Worm (Caenorhabditis elegans): ENCODE measurements around the gene fbxa-77.
A peak's percentile ranks its signal among the peaks of the same experiment; 100 is the strongest.
"Not testable (repeated sequence)": the region's sequence is repeated elsewhere in the genome, so short reads cannot be mapped to it uniquely, and the experiment has no call there.

The fbxa-77 gene

ce11 chrIII:1248335-1248734 lies 940 bp upstream of the fbxa-77 start:
- TF ChIP-seq nhr-85 (tag): peak; percentile 59
- TF ChIP-seq lin-15B (tag; optimal IDR thresholded peaks at IDR 0.05): no peak

- not testable (repeated sequence) for TF ChIP-seq ama-1 (optimal IDR thresholded peaks at IDR 0.05); ets-5 (GFP tag; IDR thresholded peaks at IDR 0.05); grh-1 (GFP tag; IDR thresholded peaks at IDR 0.05)
These were observed 7.2 kb downstream of the fbxa-77 start, which contains the start of gene fbxa-208 for ce11 chrIII:1256519-1256918. Gene fbxa-208, plus strand, starts transcription at chrIII:1256819.

- TF ChIP-seq swsn-7, tbx-2, egl-27 (tag; optimal IDR thresholded peaks at IDR 0.05): not testable (repeated sequence)
These were observed 9.1 kb downstream of the fbxa-77 start, which contains the start of gene fbxa-78 for ce11 chrIII:1258358-1258757. Gene fbxa-78, minus strand, starts transcription at chrIII:1258458.

ce11 chrIII:1263692-1264091 lies 14.4 kb downstream of the fbxa-77 start, which contains the start of gene srz-9:
Gene srz-9, plus strand, starts transcription at chrIII:1263992.
- TF ChIP-seq hlh-17 (GFP tag; optimal IDR thresholded peaks at IDR 0.05; ENCODE audit: borderline replicate concordance); nhr-47 (tag; optimal IDR thresholded peaks at IDR 0.05); egl-13 (tag; optimal IDR thresholded peaks at IDR 0.05): not testable (repeated sequence)

ce11 chrIII:1266799-1267198 lies 17.5 kb downstream of the fbxa-77 start, which contains the start of gene fbxa-151:
Gene fbxa-151, minus strand, starts transcription at chrIII:1266899.
- TF ChIP-seq C34B4.2 (tag; optimal IDR thresholded peaks at IDR 0.05); Y116A8C.19 (tag; optimal IDR thresholded peaks at IDR 0.05; ENCODE audit: borderline replicate concordance); zip-4 (GFP tag; optimal IDR thresholded peaks at IDR 0.05): not testable (repeated sequence)

ce11 chrIII:1269156-1269555 lies 19.9 kb downstream of the fbxa-77 start, which contains the start of gene fbxa-32:
Gene fbxa-32, minus strand, starts transcription at chrIII:1269256.
- peak; percentile 16 for TF ChIP-seq elt-2 (tag; optimal IDR thresholded peaks at IDR 0.05)
- no peak for TF ChIP-seq isw-1 (GFP tag; IDR thresholded peaks at IDR 0.05)

- no peak for TF ChIP-seq efl-1 (optimal IDR thresholded peaks at IDR 0.05)
- peak in 1 of 2 experiments; percentile 26 for TF ChIP-seq efl-1 (GFP tag; optimal IDR thresholded peaks at IDR 0.05 in 1 of 2)
- no peak for TF ChIP-seq nhr-76 (tag; optimal IDR thresholded peaks at IDR 0.05)
- no peak for TF ChIP-seq skn-1 (tag; optimal IDR thresholded peaks at IDR 0.05)
- peak; percentile 24 for TF ChIP-seq elt-2 (tag; optimal IDR thresholded peaks at IDR 0.05)
- TF ChIP-seq lin-35 (GFP tag; optimal IDR thresholded peaks at IDR 0.05): peak in 1 of 2 experiments; percentile 27
- no peak for TF ChIP-seq grh-1 (GFP tag; IDR thresholded peaks at IDR 0.05)
- no peak for TF ChIP-seq tlp-1 (tag; optimal IDR thresholded peaks at IDR 0.05)
These were observed 22.2 kb downstream of the fbxa-77 start, which contains the start of gene fbxa-31 for ce11 chrIII:1271378-1271926. Gene fbxa-31, minus strand, starts transcription at chrIII:1271428.

- TF ChIP-seq fos-1 (tag; optimal IDR thresholded peaks at IDR 0.05) (no peak), elt-2 (tag; optimal IDR thresholded peaks at IDR 0.05) (peak; percentile 8), ama-1 (optimal IDR thresholded peaks at IDR 0.05) (no peak)
These were observed 24.5 kb downstream of the fbxa-77 start, which contains the start of gene fbxa-29 for ce11 chrIII:1273655-1274328. Gene fbxa-29, minus strand, starts transcription at chrIII:1273705.

- TF ChIP-seq nhr-47 (tag; optimal IDR thresholded peaks at IDR 0.05) (no peak), zip-4 (GFP tag; optimal IDR thresholded peaks at IDR 0.05) (no peak), sox-4 (tag; optimal IDR thresholded peaks at IDR 0.05) (no peak), dpl-1 (GFP tag; optimal IDR thresholded peaks at IDR 0.05) (no peak), nhr-76 (tag; optimal IDR thresholded peaks at IDR 0.05) (no peak), rnt-1 (tag; optimal IDR thresholded peaks at IDR 0.05) (no peak), snpc-4 (tag; optimal IDR thresholded peaks at IDR 0.05) (no peak), mdl-1 (tag; optimal IDR thresholded peaks at IDR 0.05) (no peak), ceh-88 (GFP tag; IDR thresholded peaks at IDR 0.05) (no peak), aha-1 (tag; optimal IDR thresholded peaks at IDR 0.05) (no peak), hlh-17 (GFP tag; optimal IDR thresholded peaks at IDR 0.05; ENCODE audit: borderline replicate concordance) (no peak), lin-35 (GFP tag; optimal IDR thresholded peaks at IDR 0.05) (no peak), vab-15 (tag; optimal IDR thresholded peaks at IDR 0.05) (no peak), nhr-85 (tag) (no peak), nhr-19 (GFP tag; conservative IDR thresholded peaks at IDR 0.05) (no peak), lir-3 (tag; optimal IDR thresholded peaks at IDR 0.05; ENCODE audit: poor library complexity) (no peak), blmp-1 (tag; optimal IDR thresholded peaks at IDR 0.05) (no peak)
These were observed 26.2 kb downstream of the fbxa-77 start, which contains the start of gene fbxa-30 for ce11 chrIII:1275513-1275912. Gene fbxa-30, minus strand, starts transcription at chrIII:1275613.

Data from whole organism, L1 larva.